Worm (Caenorhabditis elegans) whole organism, L1 larva: ENCODE data around the gene F08F3.1.

ENCODE experiments used
- F16B12.6 ChIP-seq: fragments of 150-350 bp; optimal IDR thresholded peaks from 2 replicates; lab custom pipeline; 2014; ENCODE audit warnings: missing biosample characterization, missing genetic modification characterization
- ama-1 ChIP-seq: fragments of 150-350 bp; optimal IDR thresholded peaks from 2 replicates; lab custom pipeline; 2014
- ceh-90 ChIP-seq: sonication (generic microtip); optimal IDR thresholded peaks from 2 replicates; lab custom pipeline; 2016; ENCODE audit warnings: missing genetic modification characterization, missing compliant biosample characterization
- lin-13 ChIP-seq: fragments of 150-350 bp; optimal IDR thresholded peaks from 2 replicates; lab custom pipeline; 2014; ENCODE audit warnings: missing biosample characterization, missing genetic modification reagents, missing genetic modification characterization
- mep-1 ChIP-seq: fragments of 150-350 bp; optimal IDR thresholded peaks from 2 replicates; lab custom pipeline; 2014; ENCODE audit warnings: missing biosample characterization, missing genetic modification characterization
- pqm-1 ChIP-seq: sonication (generic microtip); optimal IDR thresholded peaks from 3 replicates; lab custom pipeline; 2017; ENCODE audit warnings: missing biosample characterization, missing genetic modification characterization
- unc-62 ChIP-seq: fragments of 150-350 bp; optimal IDR thresholded peaks from 2 replicates; lab custom pipeline; 2014; ENCODE audit warnings: missing biosample characterization, missing genetic modification reagents, missing genetic modification characterization
- unc-86 ChIP-seq: sonication (generic microtip); optimal IDR thresholded peaks from 2 replicates; lab custom pipeline; 2016; ENCODE audit warnings: missing genetic modification characterization, missing compliant biosample characterization

DNA sequence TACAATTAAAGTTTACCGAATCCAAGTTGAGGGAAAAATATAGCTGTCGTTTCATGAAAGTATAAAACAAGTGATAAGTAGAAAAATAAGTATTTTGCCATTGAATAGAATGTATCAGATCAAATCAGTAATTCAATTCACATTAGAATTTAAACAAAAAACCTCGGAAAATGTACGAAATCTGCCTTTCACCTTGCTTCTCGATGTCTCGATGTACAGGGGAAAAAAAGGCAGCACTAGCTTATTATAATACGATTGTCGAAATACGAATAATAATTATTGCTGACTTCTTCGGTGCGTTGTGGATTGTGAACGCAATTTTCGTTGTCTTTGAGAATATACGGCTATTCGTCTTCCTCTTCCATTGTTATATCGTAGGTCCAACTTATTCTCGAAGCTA is 42.8 kb downstream of the F08F3.1 start, which contains the start of gene grl-18:
- TF ChIP-seq unc-62 (GFP tag; lab: Kevin White, UChicago) (no peak), pqm-1 (tag; lab: Kevin White, UChicago) (no peak), lin-13 (no peak), ama-1 (lab: Kevin White, UChicago) (no peak), mep-1 (tag; lab: Kevin White, UChicago) (no peak), F16B12.6 (tag; lab: Kevin White, UChicago) (no peak), unc-86 (tag; lab: Kevin White, UChicago) (no peak), ceh-90 (no peak)
